Fruit fly (Drosophila melanogaster) S2 (cell line): ENCODE data around the gene CG32354.

Source experiments
- CG8478 ChIP-seq: fragments of >200 bp; optimal IDR thresholded peaks from 2 replicates; lab custom pipeline; 2018
- CTCF ChIP-seq, 2 experiments: fragments of >200 bp; optimal IDR thresholded peaks; 2 replicates each; lab custom pipeline; 2018

CG32354 gene

DNA sequence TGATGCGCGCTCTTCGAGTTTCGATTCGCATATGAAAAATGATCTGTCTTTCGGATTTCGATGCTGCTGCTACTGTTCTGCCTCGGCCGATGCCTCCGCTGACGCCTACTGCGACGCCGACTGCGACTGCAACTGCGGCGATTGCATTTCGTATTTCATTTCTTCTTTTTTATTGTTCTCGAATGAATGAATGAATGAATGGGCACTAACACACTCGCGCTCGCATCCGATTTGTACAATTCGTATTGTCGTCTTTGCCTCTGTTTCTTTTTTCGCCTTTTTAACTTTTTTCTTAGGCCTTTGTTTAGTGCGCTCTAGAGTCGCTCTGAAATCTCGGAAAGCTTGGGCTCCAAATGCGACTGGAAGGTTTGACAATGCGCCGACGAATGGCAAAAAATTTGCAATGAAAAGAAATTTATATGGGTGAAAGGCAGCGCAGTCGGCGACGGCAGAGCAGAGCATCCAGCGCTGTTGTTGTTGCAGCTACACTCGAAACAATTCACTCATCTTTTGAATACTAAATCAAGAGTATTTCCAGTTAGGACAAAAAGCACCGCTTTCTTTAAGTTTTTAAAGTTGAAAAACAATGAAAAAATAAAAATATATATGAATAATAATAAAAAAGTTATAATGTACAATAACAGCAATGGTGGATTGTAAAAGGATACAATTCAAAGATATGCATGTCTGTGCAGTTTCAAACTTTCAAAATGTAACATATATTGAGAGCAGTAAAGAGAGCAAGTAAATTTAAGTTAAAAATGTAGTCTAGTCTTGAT lies at the start of gene CG32354:
TSS of gene CG32354 (minus strand) at position 398 of the 779 bp plus-strand sequence.
- TF ChIP-seq CG8478 (lab: Kevin White, UChicago) (no peak), CTCF (optimal IDR thresholded peaks at IDR 0.05; lab: Kevin White, UChicago) (no peak)

DNA sequence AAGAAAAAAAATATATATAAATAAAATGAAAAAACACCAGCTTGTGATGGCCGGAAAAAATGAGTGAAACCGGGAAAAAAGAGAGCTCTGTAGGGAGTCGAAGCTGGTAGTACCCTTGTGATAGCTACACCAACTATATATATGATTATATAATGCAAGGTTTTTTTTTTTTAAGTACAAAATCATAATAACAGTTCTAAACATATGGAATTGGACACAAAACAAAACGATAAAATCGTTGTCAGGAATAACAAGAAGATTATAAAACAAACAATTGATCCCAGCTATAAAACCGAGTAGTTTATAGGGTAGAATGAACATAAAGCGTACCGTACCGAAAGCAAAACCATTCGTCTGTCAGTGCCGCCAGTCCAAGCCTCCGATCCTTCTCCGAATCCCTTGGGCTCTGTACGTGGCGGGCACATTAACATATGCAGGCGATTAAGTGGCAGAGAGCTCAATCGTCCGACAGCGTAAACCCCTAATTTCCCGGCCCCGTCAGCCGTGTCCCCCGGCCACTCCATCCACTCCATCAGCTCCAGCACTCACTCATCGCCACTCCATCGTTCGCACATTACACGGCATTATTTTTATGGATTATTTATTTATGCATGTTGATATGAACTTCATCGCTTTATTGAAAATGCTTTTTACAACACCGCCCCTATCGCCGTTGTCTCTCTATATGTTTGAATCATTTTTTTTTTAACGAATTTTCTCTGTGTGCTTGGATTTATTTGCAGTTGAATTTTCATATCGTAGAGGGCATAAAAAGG lies 39.4 kb upstream of the CG32354 start:
- TF ChIP-seq CTCF (optimal IDR thresholded peaks at IDR 0.05; lab: Kevin White, UChicago) = no peak

DNA sequence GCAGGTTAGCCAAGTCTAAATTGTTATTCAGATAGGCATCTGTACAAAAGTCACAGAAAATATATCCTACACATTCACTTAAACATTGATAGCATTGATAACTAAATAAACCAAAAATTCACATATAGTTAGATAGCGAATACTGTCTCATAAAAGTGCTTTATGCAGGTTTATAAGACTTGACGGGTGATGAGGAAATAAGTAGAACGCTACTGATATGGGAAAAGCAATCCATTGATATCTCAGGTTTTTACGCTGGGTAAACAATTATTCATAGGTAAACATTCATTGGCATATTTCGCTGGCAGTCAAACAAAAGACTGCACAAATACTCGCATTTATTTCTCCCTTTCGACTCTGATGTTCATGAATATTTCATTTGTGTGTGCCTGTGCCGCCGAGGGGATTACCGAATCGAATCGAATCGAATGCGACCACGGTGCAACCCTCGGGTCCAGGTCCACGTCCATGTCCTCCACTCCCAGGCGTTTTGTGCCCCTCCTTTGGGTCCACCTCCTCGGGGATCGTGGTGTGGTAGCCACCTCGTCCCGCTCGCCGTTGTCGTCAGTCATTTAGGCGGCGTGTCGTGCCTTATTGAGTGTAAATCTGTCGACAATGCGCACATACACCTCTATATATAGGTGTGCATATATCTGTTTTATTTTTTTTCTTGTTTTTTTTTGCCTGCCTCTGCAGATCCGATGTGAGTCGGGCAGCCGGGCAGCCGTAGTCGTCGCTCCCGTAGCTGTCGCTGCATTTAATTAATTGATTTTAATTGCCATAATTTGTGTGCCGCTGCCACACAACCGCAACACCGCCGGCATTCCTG lies 38.3 kb upstream of the CG32354 start:
- TF ChIP-seq CTCF (optimal IDR thresholded peaks at IDR 0.05; lab: Kevin White, UChicago) = no peak
- TF ChIP-seq CG8478 (lab: Kevin White, UChicago) = no peak

dm6 chr3L:8459615-8460004 lies 37.6 kb upstream of the CG32354 start:
- TF ChIP-seq CG8478 (lab: Kevin White, UChicago) (no peak), CTCF (optimal IDR thresholded peaks at IDR 0.05; lab: Kevin White, UChicago) (no peak)

dm6 chr3L:8458767-8459614 lies 37.0 kb upstream of the CG32354 start:
- TF ChIP-seq CTCF (optimal IDR thresholded peaks at IDR 0.05; lab: Kevin White, UChicago) = no peak
- no peak for TF ChIP-seq CG8478 (lab: Kevin White, UChicago)

DNA sequence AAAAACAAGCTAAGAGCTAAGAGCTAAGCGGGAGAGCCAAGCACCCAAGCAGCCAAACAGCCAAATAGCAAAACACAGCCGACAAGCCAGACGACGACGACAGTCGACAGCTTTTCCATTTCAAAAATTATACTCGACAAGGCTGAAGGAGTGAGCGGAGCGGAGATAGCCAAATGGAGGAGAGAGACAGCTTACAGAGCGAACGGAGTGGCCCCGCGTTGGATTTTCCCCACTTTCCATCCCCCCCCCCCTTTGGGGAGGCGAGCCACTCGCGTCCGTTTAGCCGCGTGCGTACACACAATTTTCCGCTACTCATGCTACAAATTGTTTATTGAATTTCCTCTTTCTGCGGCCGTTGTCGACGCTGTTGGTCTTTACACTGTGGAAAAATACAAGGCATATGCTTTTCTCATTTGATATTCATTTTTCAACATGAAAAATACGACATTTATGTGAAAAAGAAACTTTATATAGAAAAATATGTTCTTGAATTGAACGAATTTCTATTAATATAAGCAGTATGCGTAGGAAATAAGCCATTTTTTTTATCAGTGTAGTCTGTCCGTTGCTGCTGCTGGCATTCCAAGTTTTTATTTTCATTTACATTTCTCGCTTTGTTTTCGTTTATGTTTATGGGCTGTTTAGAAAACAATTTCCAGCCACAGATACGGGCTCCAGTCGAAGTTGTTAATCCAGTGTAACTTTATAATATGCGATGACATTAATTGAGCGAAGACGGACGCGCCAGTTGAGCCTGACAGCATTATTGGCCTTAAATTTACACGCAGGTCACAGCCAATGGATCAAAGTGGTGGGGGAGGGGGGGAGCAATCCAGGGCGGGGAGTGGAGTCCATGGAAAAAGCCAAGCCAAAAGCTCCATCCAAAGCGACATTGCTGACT lies 36.1 kb upstream of the CG32354 start:
- no peak for TF ChIP-seq CTCF (optimal IDR thresholded peaks at IDR 0.05; lab: Kevin White, UChicago)
- no peak for TF ChIP-seq CG8478 (lab: Kevin White, UChicago)

- TF ChIP-seq CG8478 (lab: Kevin White, UChicago) (no peak), CTCF (optimal IDR thresholded peaks at IDR 0.05; lab: Kevin White, UChicago) (no peak)
Observed at dm6 chr3L:8456472-8457049, 34.6 kb upstream of the CG32354 start.

- TF ChIP-seq CG8478 (lab: Kevin White, UChicago) = no peak
- TF ChIP-seq CTCF (optimal IDR thresholded peaks at IDR 0.05; lab: Kevin White, UChicago) = peak; percentile 36 to 38
Observed at dm6 chr3L:8455015-8455908, 33.3 kb upstream of the CG32354 start.

DNA sequence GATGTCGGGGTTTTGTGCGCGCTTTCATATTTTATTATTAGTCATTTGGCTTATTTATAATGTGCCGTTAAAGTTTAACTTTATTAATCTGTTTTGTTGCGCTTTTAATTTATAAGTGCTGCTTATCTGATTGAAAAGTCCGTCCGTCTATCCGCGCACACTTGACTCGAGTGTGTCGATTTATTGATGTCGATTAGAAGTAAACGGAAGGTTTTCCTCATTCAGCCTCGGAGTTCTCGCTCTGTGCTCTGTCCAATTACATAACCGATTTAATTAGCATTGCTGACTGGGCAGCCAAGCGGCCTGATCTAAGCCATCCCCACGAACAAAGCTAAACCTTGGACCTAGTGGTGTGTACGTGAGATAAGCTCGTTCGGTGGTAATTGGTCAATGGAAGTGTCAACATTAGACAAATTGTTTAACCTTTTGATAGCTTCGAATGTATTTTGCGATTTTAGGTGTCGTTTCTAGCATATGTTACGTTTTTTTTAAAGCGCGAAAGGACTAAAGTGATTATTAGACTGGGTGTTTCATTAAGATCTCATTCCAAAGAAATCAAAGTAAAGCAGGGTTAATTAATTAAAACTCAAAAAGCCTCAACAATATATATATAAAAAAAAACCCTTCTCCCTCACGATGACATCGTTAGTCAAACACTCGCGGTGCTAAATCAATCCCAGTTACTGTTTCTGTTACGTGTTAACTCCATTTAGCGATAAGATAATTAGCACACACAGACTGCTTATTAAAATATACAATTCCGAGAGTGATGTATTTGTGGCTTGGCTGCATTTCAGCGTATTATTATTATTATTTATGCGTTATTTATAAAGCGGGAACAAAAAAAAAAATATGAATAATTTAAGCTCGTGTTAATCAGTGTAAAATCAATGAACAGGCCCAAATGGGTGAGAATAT lies 31.7 kb upstream of the CG32354 start:
- TF ChIP-seq CTCF (optimal IDR thresholded peaks at IDR 0.05; lab: Kevin White, UChicago) = no peak
- no peak for TF ChIP-seq CG8478 (lab: Kevin White, UChicago)

dm6 chr3L:8452986-8453385 lies 31.0 kb upstream of the CG32354 start:
- no peak for TF ChIP-seq CTCF (optimal IDR thresholded peaks at IDR 0.05; lab: Kevin White, UChicago)
- no peak for TF ChIP-seq CG8478 (lab: Kevin White, UChicago)
